Fruit fly (Drosophila melanogaster): ENCODE results near the gene CG7884.

The CG7884 gene

DNA sequence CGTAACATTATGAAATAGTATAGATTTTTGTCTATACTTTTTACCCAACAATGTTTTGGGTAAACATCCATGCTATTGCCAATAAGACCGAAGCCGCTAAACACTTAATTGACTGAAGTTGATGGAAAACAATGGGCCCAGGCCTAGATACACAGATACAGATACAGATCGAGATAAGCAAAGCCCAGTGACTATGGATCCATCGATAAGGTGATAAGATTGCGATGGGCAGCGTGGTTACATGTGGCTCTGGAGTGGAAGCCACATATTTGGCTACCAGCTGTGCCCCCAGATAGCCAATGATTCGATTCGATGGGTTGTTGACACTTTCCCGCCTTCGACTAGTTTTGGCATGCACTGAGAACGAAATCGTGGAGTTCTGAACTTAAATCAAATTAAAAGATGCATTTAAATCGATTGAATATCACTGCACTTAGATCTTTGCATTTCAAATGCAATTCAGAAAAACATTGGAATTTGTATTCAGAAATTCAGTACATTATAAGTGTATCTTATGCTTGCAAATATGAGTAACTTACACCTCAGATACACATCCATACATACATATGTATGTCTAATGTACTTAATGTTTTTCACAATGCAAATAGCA lies 19.9 kb downstream of the CG7884 start:
- TF ChIP-seq HLHmδ (GFP tag; optimal IDR thresholded peaks at IDR 0.05) (no peak), Jarid2 (GFP tag; optimal IDR thresholded peaks at IDR 0.05) (no peak), Atf6 (GFP tag; IDR thresholded peaks at IDR 0.05) (0 out of 2 replicates have a peak, but pooled peaks have one; percentile 13), CG17612 (GFP tag; IDR thresholded peaks at IDR 0.05) (no peak), row (GFP tag; IDR thresholded peaks at IDR 0.05) (no peak; the same call in 2 of the 3 replicates), sens (GFP tag) (peak; percentile 64), ERR (GFP tag; optimal IDR thresholded peaks at IDR 0.05) (no peak), Hr3 (GFP tag; optimal IDR thresholded peaks at IDR 0.05) (no peak), Lim3 (GFP tag; IDR thresholded peaks at IDR 0.05) (no peak), exex (tag; optimal IDR thresholded peaks at IDR 0.05) (peak; percentile 43), fd64A (GFP tag; optimal IDR thresholded peaks at IDR 0.05) (no peak), CG6813 (GFP tag; optimal IDR thresholded peaks at IDR 0.05) (no peak), oc (tag; optimal IDR thresholded peaks at IDR 0.05) (no peak), CG13296 (GFP tag; optimal IDR thresholded peaks at IDR 0.05) (no peak), H15 (GFP tag; IDR thresholded peaks at IDR 0.05) (no peak), Med (GFP tag) (peak; percentile 60), twi (tag; optimal IDR thresholded peaks at IDR 0.05) (peak; percentile 8), BEAF-32 (GFP tag; optimal IDR thresholded peaks at IDR 0.05) (no peak), CG15514 (GFP tag; optimal IDR thresholded peaks at IDR 0.05) (no peak), bowl (GFP tag; IDR thresholded peaks at IDR 0.05) (no peak), CG15696 (tag; optimal IDR thresholded peaks at IDR 0.05) (no peak), Pdp1 (GFP tag; optimal IDR thresholded peaks at IDR 0.05) (no peak), chif (GFP tag; optimal IDR thresholded peaks at IDR 0.05) (no peak), mirr (GFP tag; optimal IDR thresholded peaks at IDR 0.05) (peak; percentile 7), CG17359 (tag; optimal IDR thresholded peaks at IDR 0.05) (no peak), CG17361 (GFP tag; IDR thresholded peaks at IDR 0.05) (0 out of 3 replicates have a peak, but pooled peaks have one; percentile 13), CG11085 (GFP tag; IDR thresholded peaks at IDR 0.05) (no peak), CG17385 (GFP tag; optimal IDR thresholded peaks at IDR 0.05) (no peak), bab2 (GFP tag; optimal IDR thresholded peaks at IDR 0.05) (no peak), Myb (GFP tag; optimal IDR thresholded peaks at IDR 0.05) (no peak), pnt (GFP tag; optimal IDR thresholded peaks at IDR 0.05) (no peak), peb (GFP tag; IDR thresholded peaks at IDR 0.05) (no peak), CG17912 (GFP tag; optimal IDR thresholded peaks at IDR 0.05) (no peak), NK7.1 (GFP tag; optimal IDR thresholded peaks at IDR 0.05) (no peak), wdn (GFP tag; IDR thresholded peaks at IDR 0.05) (no peak), CG8281 (tag; optimal IDR thresholded peaks at IDR 0.05) (no peak), CG8765 (GFP tag; IDR thresholded peaks at IDR 0.05) (no peak), CG7987 (GFP tag; optimal IDR thresholded peaks at IDR 0.05) (no peak), CG11695 (GFP tag; IDR thresholded peaks at IDR 0.05) (no peak), cato (GFP tag; optimal IDR thresholded peaks at IDR 0.05; ENCODE audit: borderline replicate concordance) (no peak), CG3838 (GFP tag; optimal IDR thresholded peaks at IDR 0.05) (no peak), Dip2 (GFP tag; IDR thresholded peaks at IDR 0.05) (no peak), pzg (GFP tag; optimal IDR thresholded peaks at IDR 0.05) (no peak), ATbp (GFP tag; optimal IDR thresholded peaks at IDR 0.05) (no peak), CG10431 (GFP tag; optimal IDR thresholded peaks at IDR 0.05) (no peak), CG30020 (tag; optimal IDR thresholded peaks at IDR 0.05) (no peak), gro (GFP tag; optimal IDR thresholded peaks at IDR 0.05) (no peak), unpg (GFP tag; optimal IDR thresholded peaks at IDR 0.05) (no peak), vvl (GFP tag; IDR thresholded peaks at IDR 0.05) (no peak), CG34422 (GFP tag; IDR thresholded peaks at IDR 0.05) (0 out of 3 replicates have a peak, but pooled peaks have one; percentile 9), D19A (tag; optimal IDR thresholded peaks at IDR 0.05) (no peak)

All from whole organism, embryonic.